Worm (Caenorhabditis elegans) whole organism, L4 larva: ENCODE data around the gene F49H6.17.

Experiments used
- D1046.2 ChIP-seq: fragments of 200-800 bp; sonication (Bioruptor generic); IDR thresholded peaks from 2 replicates; pipeline ENCODE4 v1.3.6; 2022; ENCODE audit warnings: missing genetic modification characterization, missing compliant biosample characterization
- Y5F2A.4 ChIP-seq: fragments of 200-800 bp; sonication (Bioruptor generic); optimal IDR thresholded peaks from 2 replicates; lab custom pipeline; 2018; ENCODE audit warnings: mild to moderate bottlenecking, missing genetic modification characterization, missing compliant biosample characterization
- ZK337.2 ChIP-seq: fragments of 200-800 bp; sonication (Bioruptor generic); IDR thresholded peaks from 2 replicates; pipeline ENCODE4 v1.3.6; 2022; ENCODE audit warnings: missing genetic modification reagents, missing genetic modification characterization, missing compliant biosample characterization
- ZK546.5 ChIP-seq, 2 experiments: sonication (generic microtip); optimal IDR thresholded peaks; 2 replicates each; lab custom pipeline; 2017; ENCODE audit warnings: missing biosample characterization in 2 of 2, missing genetic modification characterization in 2 of 2
- aha-1 ChIP-seq: fragments of 150-350 bp; peaks from one replicate; lab custom pipeline; 2014; ENCODE audit warnings: missing biosample characterization, missing genetic modification characterization
- arid-1 ChIP-seq: fragments of 200-800 bp; sonication (Bioruptor generic); conservative IDR thresholded peaks from 2 replicates; pipeline ENCODE4 v1.3.6; 2022; ENCODE audit warnings: missing genetic modification reagents, missing genetic modification characterization, missing compliant biosample characterization
- daf-16 ChIP-seq, 3 experiments: sonication (generic microtip); optimal IDR thresholded peaks; 2 replicates each; lab custom pipeline; 2016 to 2017; ENCODE audit warnings: missing genetic modification characterization in 3 of 3, missing genetic modification reagents in 3 of 3, mild to moderate bottlenecking in 2 of 3, missing compliant biosample characterization in 2 of 3, missing biosample characterization in 1 of 3, moderate library complexity in 1 of 3
- daf-8 ChIP-seq: fragments of 200-800 bp; sonication (Bioruptor generic); IDR thresholded peaks from 2 replicates; pipeline ENCODE4 v1.3.6; 2022; ENCODE audit warnings: missing genetic modification characterization, missing compliant biosample characterization
- dmd-6 ChIP-seq: fragments of 200-800 bp; sonication (Bioruptor generic); IDR thresholded peaks from 2 replicates; pipeline ENCODE4 v1.3.6; 2022; ENCODE audit warnings: missing genetic modification reagents, missing genetic modification characterization, missing compliant biosample characterization
- dmd-8 ChIP-seq: fragments of 200-800 bp; sonication (Bioruptor generic); IDR thresholded peaks from 2 replicates; pipeline ENCODE4 v1.3.6; 2022; ENCODE audit warnings: missing genetic modification characterization, missing compliant biosample characterization
- fkh-10 ChIP-seq: fragments of 150-350 bp; optimal IDR thresholded peaks from 2 replicates; lab custom pipeline; 2014; ENCODE audit warnings: missing biosample characterization, missing genetic modification reagents, missing genetic modification characterization
- hlh-11 ChIP-seq: fragments of 200-800 bp; sonication (Bioruptor generic); optimal IDR thresholded peaks from 2 replicates; lab custom pipeline; 2018; ENCODE audit warnings: mild to moderate bottlenecking, missing genetic modification characterization, missing compliant biosample characterization
- hmg-1.1 ChIP-seq: fragments of 200-800 bp; sonication (Bioruptor generic); IDR thresholded peaks from 2 replicates; pipeline ENCODE4 v1.3.6; 2022; ENCODE audit warnings: missing genetic modification reagents, missing genetic modification characterization, missing compliant biosample characterization
- lin-29 ChIP-seq: fragments of 200-800 bp; sonication (Bioruptor generic); IDR thresholded peaks from 2 replicates; pipeline ENCODE4 v1.3.6; 2022; ENCODE audit warnings: missing genetic modification reagents, missing genetic modification characterization, missing compliant biosample characterization
- lin-38 ChIP-seq: fragments of 200-800 bp; sonication (Bioruptor generic); IDR thresholded peaks from 2 replicates; pipeline ENCODE4 v1.3.6; 2022; ENCODE audit warnings: missing genetic modification reagents, missing genetic modification characterization, missing compliant biosample characterization
- lir-3 ChIP-seq: sonication (generic microtip); optimal IDR thresholded peaks from 2 replicates; lab custom pipeline; 2016; ENCODE audit warnings: mild to moderate bottlenecking, missing genetic modification characterization, missing compliant biosample characterization
- mep-1 ChIP-seq: fragments of 150-350 bp; sonication (generic microtip); optimal IDR thresholded peaks from 3 replicates; lab custom pipeline; 2014; ENCODE audit warnings: missing biosample characterization, missing genetic modification characterization
- nhr-102 ChIP-seq: sonication (generic microtip); optimal IDR thresholded peaks from 2 replicates; lab custom pipeline; 2016; ENCODE audit warnings: mild to moderate bottlenecking, missing genetic modification characterization, moderate library complexity, missing compliant biosample characterization
- nhr-25 ChIP-seq: sonication (generic microtip); optimal IDR thresholded peaks from 2 replicates; lab custom pipeline; 2017; ENCODE audit warnings: missing genetic modification characterization, mild to moderate bottlenecking, missing compliant biosample characterization, antibody characterized with exemption, moderate library complexity, borderline replicate concordance; ENCODE audit not compliant: insufficient read depth
- nhr-41 ChIP-seq: fragments of 200-800 bp; sonication (Bioruptor generic); IDR thresholded peaks from 2 replicates; pipeline ENCODE4 v1.3.6; 2022; ENCODE audit warnings: missing genetic modification reagents, missing genetic modification characterization, missing compliant biosample characterization
- nhr-76 ChIP-seq: fragments of 150-350 bp; optimal IDR thresholded peaks from 2 replicates; lab custom pipeline; 2014; ENCODE audit warnings: missing biosample characterization, missing genetic modification characterization
- pha-4 ChIP-seq, 2 experiments: fragments of 150-350 bp in 1 of 2; fragments of 200-800 bp in 1 of 2; sonication (Bioruptor generic) in 1 of 2; IDR thresholded peaks in 1 of 2; optimal IDR thresholded peaks in 1 of 2; 2 replicates each; pipeline versions ENCODE4 v1.3.6 to Lab custom; 2014 to 2022; ENCODE audit warnings: missing genetic modification characterization in 2 of 2, missing genetic modification reagents in 2 of 2, missing biosample characterization in 1 of 2, missing compliant biosample characterization in 1 of 2
- sdz-12 ChIP-seq: fragments of 200-800 bp; sonication (Bioruptor generic); optimal IDR thresholded peaks from 2 replicates; lab custom pipeline; 2018; ENCODE audit warnings: mild to moderate bottlenecking, missing genetic modification characterization, missing compliant biosample characterization
- unc-62 ChIP-seq, 3 experiments: fragments of 150-350 bp in 1 of 3; sonication (generic microtip); optimal IDR thresholded peaks in 2 of 3; peaks in 1 of 3; 1 replicate in 1 of 3; 2 replicates in 2 of 3; lab custom pipeline; 2014 to 2017; ENCODE audit warnings: missing biosample characterization in 3 of 3, missing genetic modification characterization in 3 of 3, missing genetic modification reagents in 3 of 3, missing genotype in 1 of 3
- zag-1 ChIP-seq: fragments of 150-350 bp; optimal IDR thresholded peaks from 2 replicates; lab custom pipeline; 2014; ENCODE audit warnings: missing biosample characterization, missing genetic modification characterization
- zfp-2 ChIP-seq: sonication (generic microtip); optimal IDR thresholded peaks from 2 replicates; lab custom pipeline; 2016; ENCODE audit warnings: mild to moderate bottlenecking, missing genetic modification characterization, missing compliant biosample characterization

F49H6.17 gene

DNA sequence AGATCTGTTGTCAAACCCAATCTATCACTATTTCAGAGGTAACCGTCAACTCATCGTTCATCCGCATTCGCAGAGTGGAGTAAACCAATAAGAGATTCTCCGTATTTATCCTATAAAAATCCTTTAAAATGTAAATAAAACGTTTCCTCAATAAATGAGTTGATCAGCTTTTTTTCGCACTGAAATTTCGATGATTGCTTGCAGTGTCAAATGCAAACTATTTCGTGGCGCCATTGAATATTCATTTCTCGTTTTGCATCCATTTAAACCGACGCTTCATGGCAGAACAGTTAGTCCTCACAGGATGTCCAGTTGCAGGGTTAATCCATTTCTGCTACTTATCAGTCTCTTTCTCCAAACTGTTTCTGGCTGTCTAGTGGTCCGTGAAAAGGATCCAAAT is 41.8 kb downstream of the F49H6.17 start, which contains the start of gene F28B1.9:
Gene F28B1.9 (plus strand): TSS at position 301 of the 400 bp plus-strand sequence.
- TF ChIP-seq unc-62 (GFP tag; optimal IDR thresholded peaks at IDR 0.05 in 1 of 2; lab: Kevin White, UChicago) (peak in 1 of 2 experiments; percentile 15), unc-62 (tag; optimal IDR thresholded peaks at IDR 0.05; lab: Kevin White, UChicago) (no peak), zfp-2 (tag; lab: Kevin White, UChicago) (no peak)

DNA sequence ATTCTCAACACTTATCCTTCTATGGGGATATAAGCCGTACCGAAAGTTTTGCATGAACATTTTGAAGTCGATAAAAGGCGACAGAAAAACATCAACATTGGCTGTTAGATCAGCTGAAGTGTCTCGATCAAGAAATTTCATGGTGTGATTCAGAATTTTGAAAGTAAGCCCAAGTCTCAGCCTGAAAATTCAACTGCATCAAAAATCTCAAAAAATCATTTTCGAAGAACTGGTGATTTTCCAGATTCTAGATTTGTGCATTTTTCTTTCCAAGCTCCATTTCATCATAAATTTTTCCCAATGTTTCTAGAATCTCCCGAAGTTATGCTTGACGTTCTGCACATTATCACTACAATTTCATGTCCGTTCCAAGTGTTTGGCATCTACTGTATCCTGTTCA is 44.9 kb downstream of the F49H6.17 start, which contains the start of gene srh-255:
Gene srh-255 (plus strand): TSS at position 301 of the 400 bp plus-strand sequence.
- TF ChIP-seq arid-1 (GFP tag; lab: Robert Waterston, UW) (no peak), pha-4 (GFP tag; IDR thresholded peaks at IDR 0.05; lab: Robert Waterston, UW) (no peak), pha-4 (tag; optimal IDR thresholded peaks at IDR 0.05; lab: Kevin White, UChicago) (no peak), nhr-25 (tag; lab: Kevin White, UChicago) (no peak), D1046.2 (no peak), dmd-6 (no peak), zag-1 (tag; lab: Kevin White, UChicago) (no peak), daf-16 (GFP tag; optimal IDR thresholded peaks at IDR 0.05; lab: Kevin White, UChicago) (no peak), daf-16 (tag; optimal IDR thresholded peaks at IDR 0.05; lab: Kevin White, UChicago) (no peak), ZK546.5 (tag; optimal IDR thresholded peaks at IDR 0.05; lab: Kevin White, UChicago) (no peak), hmg-1.1 (no peak), ZK337.2 (no peak), nhr-102 (tag; lab: Kevin White, UChicago) (no peak), mep-1 (tag; lab: Kevin White, UChicago) (no peak), hlh-11 (tag; lab: Kevin White, UChicago) (no peak), fkh-10 (GFP tag; lab: Kevin White, UChicago) (no peak), nhr-76 (tag; lab: Kevin White, UChicago) (no peak), lin-38 (GFP tag; lab: Robert Waterston, UW) (no peak), lir-3 (tag; lab: Kevin White, UChicago) (no peak)
- TF ChIP-seq, all 104 proteins: peak for 0

DNA sequence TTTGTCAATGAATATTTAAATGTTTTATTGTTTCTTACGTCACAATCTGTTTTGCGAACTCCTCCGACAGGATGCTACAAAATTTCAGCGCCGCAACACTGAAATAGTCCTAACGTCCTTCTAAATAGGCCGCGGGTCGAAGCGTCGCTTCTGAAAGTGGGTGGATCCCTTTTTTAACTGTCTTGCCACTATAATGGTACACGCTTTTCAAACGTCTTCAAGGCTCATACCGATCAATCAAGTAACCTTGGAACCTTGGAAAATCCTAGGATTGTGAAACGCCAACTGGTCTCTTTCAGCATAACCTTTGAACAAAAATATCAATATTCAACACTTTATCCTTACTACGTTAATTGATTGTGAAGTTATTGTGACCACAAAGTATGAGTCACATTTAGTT is 46.8 kb downstream of the F49H6.17 start:
- TF ChIP-seq lin-29 (GFP tag; lab: Robert Waterston, UW) (no peak), sdz-12 (GFP tag; lab: Kevin White, UChicago) (no peak), aha-1 (peak; percentile 94), zag-1 (tag; lab: Kevin White, UChicago) (no peak), mep-1 (tag; lab: Kevin White, UChicago) (no peak)

DNA sequence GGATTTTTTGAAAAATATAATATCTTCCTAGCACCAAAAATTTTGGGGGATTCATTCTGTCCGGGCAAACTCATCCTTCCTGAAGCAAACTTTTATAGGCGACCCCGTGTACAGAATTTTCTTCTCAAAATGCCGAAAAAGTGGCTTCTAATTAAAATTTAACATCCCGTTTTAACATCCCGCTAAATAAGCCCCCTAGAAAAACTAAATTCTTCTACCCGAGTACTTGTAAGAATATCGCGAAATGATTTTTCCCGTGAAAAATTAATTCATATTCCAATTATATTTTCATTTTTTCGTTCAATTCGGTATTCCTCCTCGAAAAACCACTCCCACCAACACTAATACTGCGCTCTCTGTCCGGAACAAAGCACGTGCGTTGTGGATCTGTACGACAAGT is 49.0 kb downstream of the F49H6.17 start, which contains the start of gene T05E12.8:
Gene T05E12.8 (plus strand): TSS at position 301 of the 400 bp plus-strand sequence.
- no peak for TF ChIP-seq nhr-41 (GFP tag; lab: Robert Waterston, UW)
- TF ChIP-seq sdz-12 (GFP tag; lab: Kevin White, UChicago) = no peak
- no peak for TF ChIP-seq Y5F2A.4 (GFP tag; lab: Kevin White, UChicago)
- TF ChIP-seq daf-8 (GFP tag; lab: Robert Waterston, UW) = no peak
- no peak for TF ChIP-seq dmd-8 (GFP tag; lab: Robert Waterston, UW)
